Fruit fly (Drosophila melanogaster): Measurements from ENCODE around the gene CG31635.
A peak's percentile ranks its signal among the peaks of the same experiment; 100 is the strongest.

The CG31635 gene

dm6 chr2L:6683992-6684882 lies 35.3 kb upstream of the CG31635 start, which contains the start of gene Nhe3 (continued):
- TF ChIP-seq schlank (tag; optimal IDR thresholded peaks at IDR 0.05) (peak; percentile 43), CG11695 (GFP tag; IDR thresholded peaks at IDR 0.05) (peak; percentile 62; the same call in 1 of the 3 replicates), Nf-YB (GFP tag; optimal IDR thresholded peaks at IDR 0.05) (peak; percentile 34), H2.0 (GFP tag; IDR thresholded peaks at IDR 0.05) (peak; percentile 62), ken (GFP tag; IDR thresholded peaks at IDR 0.05) (peak; percentile 78), maf-S (GFP tag; optimal IDR thresholded peaks at IDR 0.05) (peak; percentile 59), CG6689 (GFP tag; IDR thresholded peaks at IDR 0.05) (peak; percentile 87), Dip3 (GFP tag; optimal IDR thresholded peaks at IDR 0.05) (peak; percentile 88), rib (GFP tag; IDR thresholded peaks at IDR 0.05) (peak; percentile 68), CG15011 (GFP tag; optimal IDR thresholded peaks at IDR 0.05) (peak; percentile 72), trh (GFP tag; optimal IDR thresholded peaks at IDR 0.05) (peak; percentile 71), Hr3 (GFP tag; optimal IDR thresholded peaks at IDR 0.05) (peak; percentile 81), Fer3 (tag; optimal IDR thresholded peaks at IDR 0.05) (peak; percentile 70), Med (GFP tag) (peak; percentile 97), CG2116 (GFP tag; optimal IDR thresholded peaks at IDR 0.05) (peak; percentile 76), MBD-R2 (GFP tag; IDR thresholded peaks at IDR 0.05) (peak; percentile 77), tio (GFP tag; optimal IDR thresholded peaks at IDR 0.05) (peak; percentile 76), CG4820 (GFP tag; optimal IDR thresholded peaks at IDR 0.05) (peak; percentile 75), cg (GFP tag; optimal IDR thresholded peaks at IDR 0.05) (no peak), ash1 (GFP tag; optimal IDR thresholded peaks at IDR 0.05) (no peak), CG16813 (GFP tag; IDR thresholded peaks at IDR 0.05; ENCODE audit: partially characterized antibody) (peak; percentile 59; the same call in 1 of the 3 replicates), Sry-δ (GFP tag; optimal IDR thresholded peaks at IDR 0.05) (peak; percentile 64), Ada2b (GFP tag; IDR thresholded peaks at IDR 0.05) (peak; percentile 66), slbo (GFP tag; IDR thresholded peaks at IDR 0.05) (peak; percentile 91), Mrtf (GFP tag; IDR thresholded peaks at IDR 0.05) (peak; percentile 65; the same call in 2 of the 3 replicates), Nf-YC (tag; optimal IDR thresholded peaks at IDR 0.05) (peak; percentile 67), dm (GFP tag; optimal IDR thresholded peaks at IDR 0.05) (peak; percentile 39), CG4854 (GFP tag; optimal IDR thresholded peaks at IDR 0.05) (peak; percentile 62), Abd-B (GFP tag; optimal IDR thresholded peaks at IDR 0.05) (peak; percentile 74), HmgD (GFP tag; optimal IDR thresholded peaks at IDR 0.05) (no peak), Fer2 (tag; optimal IDR thresholded peaks at IDR 0.05) (peak; percentile 41), CG1792 (GFP tag; optimal IDR thresholded peaks at IDR 0.05) (peak; percentile 59), CG10654 (GFP tag; optimal IDR thresholded peaks at IDR 0.05) (peak; percentile 81), seq (GFP tag; IDR thresholded peaks at IDR 0.05) (peak; percentile 36; the same call in 1 of the 2 replicates), NC2β (GFP tag; optimal IDR thresholded peaks at IDR 0.05) (peak; percentile 65), Jarid2 (GFP tag; optimal IDR thresholded peaks at IDR 0.05) (peak; percentile 84), dmrt11E (tag; optimal IDR thresholded peaks at IDR 0.05) (peak; percentile 77), Chrac-16 (GFP tag; optimal IDR thresholded peaks at IDR 0.05) (peak; percentile 80), pfk (GFP tag; optimal IDR thresholded peaks at IDR 0.05) (peak; percentile 83), usp (GFP tag; optimal IDR thresholded peaks at IDR 0.05) (no peak), exex (tag; optimal IDR thresholded peaks at IDR 0.05) (peak; percentile 45)

All from whole organism, embryonic.